Worm (Caenorhabditis elegans) whole organism, midembryonic: ENCODE data around the gene C54D10.5.

Experiments
- cog-1 ChIP-seq: sonication (generic microtip); optimal IDR thresholded peaks from 2 replicates; lab custom pipeline; 2016; ENCODE audit warnings: missing genetic modification characterization, missing compliant biosample characterization
- flt-1 ChIP-seq: fragments of 200-800 bp; sonication (Bioruptor generic); IDR thresholded peaks from 2 replicates; pipeline ENCODE4 v1.3.6; 2022; ENCODE audit warnings: missing genetic modification characterization, missing compliant biosample characterization
- ref-1 ChIP-seq: fragments of 200-800 bp; sonication (Bioruptor generic); conservative IDR thresholded peaks from 2 replicates; pipeline ENCODE4 v1.3.6; 2022; ENCODE audit warnings: missing genetic modification reagents, missing genetic modification characterization, missing compliant biosample characterization
- tab-1 ChIP-seq: fragments of 200-800 bp; sonication (Bioruptor generic); IDR thresholded peaks from 2 replicates; pipeline ENCODE4 v1.3.6; 2022; ENCODE audit warnings: missing genetic modification characterization, missing compliant biosample characterization
- ztf-23 ChIP-seq: fragments of 200-800 bp; sonication (Bioruptor generic); IDR thresholded peaks from 2 replicates; pipeline ENCODE4 v1.3.6; 2022; ENCODE audit warnings: missing genetic modification reagents, missing genetic modification characterization, missing compliant biosample characterization

- TF ChIP-seq ztf-23 (GFP tag; lab: Robert Waterston, UW) (no peak), ref-1 (GFP tag; lab: Robert Waterston, UW) (no peak), tab-1 (GFP tag; lab: Robert Waterston, UW) (no peak), cog-1 (tag; lab: Kevin White, UChicago) (no peak), flt-1 (no peak)
Observed at ce11 chrV:12470324-12470723, 41.2 kb downstream of the C54D10.5 start.
